Worm (Caenorhabditis elegans) whole organism, mixed stage, embryonic: ENCODE measurements around the gene M88.3.

Experiments used
- ceh-83 ChIP-seq: fragments of 200-800 bp; sonication (Bioruptor generic); optimal IDR thresholded peaks from 2 replicates; lab custom pipeline; 2018; ENCODE audit warnings: mild to moderate bottlenecking, missing genetic modification characterization, missing compliant biosample characterization
- mep-1 ChIP-seq: fragments of 150-350 bp; optimal IDR thresholded peaks from 2 replicates; lab custom pipeline; 2017; ENCODE audit warnings: missing biosample characterization, missing genetic modification reagents, missing genetic modification characterization, inconsistent platforms
- nhr-12 ChIP-seq: fragments of 150-350 bp; optimal IDR thresholded peaks from 2 replicates; lab custom pipeline; 2014; ENCODE audit warnings: missing biosample characterization, missing genetic modification characterization
- sptf-1 ChIP-seq: sonication (generic microtip); optimal IDR thresholded peaks from 2 replicates; lab custom pipeline; 2017; ENCODE audit warnings: mild to moderate bottlenecking, missing genetic modification characterization, moderate library complexity, missing compliant biosample characterization
- ztf-11 ChIP-seq: fragments of 150-350 bp; optimal IDR thresholded peaks from 2 replicates; lab custom pipeline; 2014; ENCODE audit warnings: missing biosample characterization, missing genetic modification characterization

DNA sequence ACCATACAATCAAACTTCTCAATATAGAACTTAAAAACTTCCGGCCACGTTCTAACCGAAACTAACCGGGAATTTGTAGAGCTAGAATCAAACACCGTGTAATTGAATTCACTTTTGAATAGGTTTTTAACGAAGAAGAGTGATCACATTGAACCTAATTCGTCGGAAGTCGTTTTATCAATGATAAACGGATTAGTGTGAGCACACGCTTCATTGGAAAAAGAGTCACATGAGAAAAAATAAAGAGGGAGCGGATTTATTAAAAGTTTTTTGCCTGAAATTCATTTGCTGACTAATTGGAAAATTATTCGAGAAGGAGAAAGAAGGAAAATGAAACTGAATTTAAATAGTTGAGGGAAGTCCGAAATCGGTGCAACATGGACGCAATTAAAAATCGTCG is 49.2 kb downstream of the M88.3 start:
- TF ChIP-seq ztf-11 (tag; lab: Kevin White, UChicago) (no peak), nhr-12 (no peak), sptf-1 (tag; lab: Kevin White, UChicago) (no peak), ceh-83 (GFP tag; lab: Kevin White, UChicago) (no peak), mep-1 (tag; lab: Kevin White, UChicago) (no peak)
